Fruit fly (Drosophila melanogaster): Measurements from ENCODE around the gene CG16890.

Gene CG16890

DNA sequence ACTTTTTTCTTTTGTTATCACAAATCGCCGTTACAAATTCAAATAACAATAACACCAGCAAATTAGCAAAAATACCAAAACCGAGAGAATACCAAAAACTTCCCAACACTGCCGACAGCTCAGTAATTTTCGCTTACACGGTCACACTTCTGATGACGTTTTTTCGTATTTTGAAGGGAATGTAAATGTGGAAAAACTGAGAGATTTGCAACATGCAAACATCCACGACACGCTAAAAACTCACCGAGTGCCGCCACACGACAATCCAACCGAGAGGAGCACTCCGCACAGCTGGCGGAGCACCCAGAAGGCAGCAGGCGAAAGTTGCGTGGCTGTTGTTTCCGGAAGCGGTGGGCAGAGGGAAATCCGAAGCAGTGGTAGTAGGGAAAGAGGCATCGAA is 9.3 kb upstream of the CG16890 start, which contains the start of gene Sec71 (continued):
- peak; percentile 90 for TF ChIP-seq Ets65A (GFP tag)
- TF ChIP-seq lbe (GFP tag; optimal IDR thresholded peaks at IDR 0.05): no peak
- TF ChIP-seq pan (optimal IDR thresholded peaks at IDR 0.05): no peak
- TF ChIP-seq pan (GFP tag; optimal IDR thresholded peaks at IDR 0.05 in 1 of 2, IDR thresholded peaks at IDR 0.05 in 1 of 2): no peak
- no peak for TF ChIP-seq CG31388 (GFP tag; optimal IDR thresholded peaks at IDR 0.05)
- TF ChIP-seq Doc3 (GFP tag; IDR thresholded peaks at IDR 0.05; ENCODE audit: partially characterized antibody): no peak
- no peak for TF ChIP-seq cwo (GFP tag; optimal IDR thresholded peaks at IDR 0.05)
- no peak for TF ChIP-seq CG10979 (tag; optimal IDR thresholded peaks at IDR 0.05)
- peak; percentile 45 for TF ChIP-seq CG14710 (tag; optimal IDR thresholded peaks at IDR 0.05)
- TF ChIP-seq Awh (GFP tag; IDR thresholded peaks at IDR 0.05): no peak
- no peak for TF ChIP-seq CG14860 (GFP tag; IDR thresholded peaks at IDR 0.05; ENCODE audit: partially characterized antibody)
- no peak for TF ChIP-seq CG33213 (GFP tag; optimal IDR thresholded peaks at IDR 0.05)
- no peak for TF ChIP-seq CG7372 (GFP tag; IDR thresholded peaks at IDR 0.05)
- TF ChIP-seq Jarid2 (GFP tag; optimal IDR thresholded peaks at IDR 0.05): no peak
- peak; percentile 89 for TF ChIP-seq gfzf (GFP tag; optimal IDR thresholded peaks at IDR 0.05)
- no peak for TF ChIP-seq zen2 (GFP tag; IDR thresholded peaks at IDR 0.05; ENCODE audit: partially characterized antibody)
- no peak for TF ChIP-seq HLH4C (GFP tag; IDR thresholded peaks at IDR 0.05; ENCODE audit: partially characterized antibody)
- TF ChIP-seq sens (GFP tag): no peak
- no peak for TF ChIP-seq CG2889 (GFP tag; IDR thresholded peaks at IDR 0.05)
- TF ChIP-seq ac (GFP tag; optimal IDR thresholded peaks at IDR 0.05): no peak
- TF ChIP-seq CG6654 (GFP tag; optimal IDR thresholded peaks at IDR 0.05): no peak
- no peak for TF ChIP-seq fd102C (GFP tag; optimal IDR thresholded peaks at IDR 0.05)
- no peak for TF ChIP-seq Ptx1 (GFP tag; IDR thresholded peaks at IDR 0.05)
- no peak for TF ChIP-seq Atf-2 (GFP tag; optimal IDR thresholded peaks at IDR 0.05)
- no peak for TF ChIP-seq Vsx1 (GFP tag; optimal IDR thresholded peaks at IDR 0.05)
- TF ChIP-seq Tbp (GFP tag; optimal IDR thresholded peaks at IDR 0.05): no peak
- TF ChIP-seq CG13287 (GFP tag; IDR thresholded peaks at IDR 0.05; ENCODE audit: partially characterized antibody): 0 out of 2 replicates have a peak, but pooled peaks have one; percentile 30
- TF ChIP-seq stwl (tag; optimal IDR thresholded peaks at IDR 0.05): peak; percentile 54
- TF ChIP-seq CHES-1-like (GFP tag; optimal IDR thresholded peaks at IDR 0.05): peak; percentile 15
- peak; percentile 86 for TF ChIP-seq CG9797 (GFP tag; optimal IDR thresholded peaks at IDR 0.05)
- TF ChIP-seq phol (tag; optimal IDR thresholded peaks at IDR 0.05): peak; percentile 21
- TF ChIP-seq CG3163 (GFP tag; optimal IDR thresholded peaks at IDR 0.05): no peak
- TF ChIP-seq Hsf (GFP tag; optimal IDR thresholded peaks at IDR 0.05): no peak
- no peak for TF ChIP-seq psq (GFP tag; optimal IDR thresholded peaks at IDR 0.05)
- TF ChIP-seq B-H2 (GFP tag; optimal IDR thresholded peaks at IDR 0.05): no peak
- TF ChIP-seq D19A (tag; optimal IDR thresholded peaks at IDR 0.05): no peak
- no peak for TF ChIP-seq CG9727 (GFP tag; optimal IDR thresholded peaks at IDR 0.05)
- TF ChIP-seq zen (tag; optimal IDR thresholded peaks at IDR 0.05): peak; percentile 4
- TF ChIP-seq Sry-β (GFP tag; optimal IDR thresholded peaks at IDR 0.05): no peak
- no peak for TF ChIP-seq Lpt (GFP tag; optimal IDR thresholded peaks at IDR 0.05)
- TF ChIP-seq hth (optimal IDR thresholded peaks at IDR 0.05): no peak
- no peak for TF ChIP-seq CG15073 (GFP tag; optimal IDR thresholded peaks at IDR 0.05)
- no peak for TF ChIP-seq ci (GFP tag; IDR thresholded peaks at IDR 0.05)
- no peak for TF ChIP-seq Dek (tag; optimal IDR thresholded peaks at IDR 0.05)
- no peak for TF ChIP-seq Atf3 (GFP tag; optimal IDR thresholded peaks at IDR 0.05)
- no peak for TF ChIP-seq knrl (GFP tag; IDR thresholded peaks at IDR 0.05; ENCODE audit: partially characterized antibody)
- TF ChIP-seq Elba2 (GFP tag; optimal IDR thresholded peaks at IDR 0.05): no peak
- TF ChIP-seq crol (GFP tag; IDR thresholded peaks at IDR 0.05): peak; percentile 71
- TF ChIP-seq chm (GFP tag; IDR thresholded peaks at IDR 0.05): no peak
- TF ChIP-seq Lhr (GFP tag; optimal IDR thresholded peaks at IDR 0.05): peak; percentile 27
- TF ChIP-seq CG12744 (GFP tag; optimal IDR thresholded peaks at IDR 0.05): no peak
- TF ChIP-seq Oli (tag; optimal IDR thresholded peaks at IDR 0.05): no peak
